Fruit fly (Drosophila melanogaster) whole organism, embryonic: ENCODE measurements around the gene CG15577.
"Not testable (repeated sequence)": the region's sequence is repeated elsewhere in the genome, so short reads cannot be mapped to it uniquely, and the experiment has no call there.

ENCODE experiments used
- Ada2b ChIP-seq: fragments of 200-800 bp; sonication (Bioruptor generic); IDR thresholded peaks from 2 replicates; pipeline ENCODE4 v1.3.6; 2022; ENCODE audit warnings: missing biosample characterization, missing genetic modification characterization
- B-H1 ChIP-seq: fragments of 200-800 bp; sonication (Bioruptor generic); IDR thresholded peaks from 3 replicates; pipeline ENCODE4 v1.3.6; 2022; ENCODE audit warnings: missing biosample characterization, missing genetic modification characterization
- CG1024 ChIP-seq: fragments of 200-800 bp; sonication (Bioruptor generic); IDR thresholded peaks from 2 replicates; pipeline ENCODE4 v1.3.6; 2022; ENCODE audit warnings: missing biosample characterization, missing genetic modification characterization
- CG10366 ChIP-seq: fragments of 200-800 bp; sonication (Bioruptor generic); IDR thresholded peaks from 2 replicates; pipeline ENCODE4 v1.3.6; 2022; ENCODE audit warnings: missing biosample characterization, missing genetic modification characterization
- CG10959 ChIP-seq: fragments of 200-800 bp; sonication (Bioruptor generic); IDR thresholded peaks from 2 replicates; pipeline ENCODE4 v1.3.6; 2022; ENCODE audit warnings: missing biosample characterization, missing genetic modification characterization
- CG11085 ChIP-seq: fragments of 200-800 bp; sonication (Bioruptor generic); IDR thresholded peaks from 2 replicates; pipeline ENCODE4 v1.3.6; 2022; ENCODE audit warnings: missing biosample characterization, missing genetic modification characterization
- CG11093 ChIP-seq: fragments of 200-800 bp; sonication (Bioruptor generic); IDR thresholded peaks from 3 replicates; pipeline ENCODE4 v1.3.6; 2022; ENCODE audit warnings: missing biosample characterization, missing genetic modification characterization
- CG11247 ChIP-seq: fragments of 200-800 bp; sonication (Bioruptor generic); IDR thresholded peaks from 2 replicates; pipeline ENCODE4 v1.3.6; 2022; ENCODE audit warnings: missing biosample characterization, missing genetic modification characterization
- CG11456 ChIP-seq: fragments of 200-800 bp; sonication (Bioruptor generic); IDR thresholded peaks from 3 replicates; pipeline ENCODE4 v1.3.6; 2022; ENCODE audit warnings: missing biosample characterization, missing genetic modification characterization
- CG14014 ChIP-seq: fragments of 200-800 bp; sonication (Bioruptor generic); IDR thresholded peaks from 2 replicates; pipeline ENCODE4 v1.3.6; 2022; ENCODE audit warnings: missing biosample characterization, missing genetic modification characterization
- CG14441 ChIP-seq: fragments of 200-800 bp; sonication (Bioruptor generic); IDR thresholded peaks from 2 replicates; pipeline ENCODE4 v1.3.6; 2022; ENCODE audit warnings: missing biosample characterization, missing genetic modification characterization
- CG14667 ChIP-seq: fragments of 200-800 bp; sonication (Bioruptor generic); IDR thresholded peaks from 2 replicates; pipeline ENCODE4 v1.3.6; 2022; ENCODE audit warnings: missing biosample characterization, missing genetic modification characterization
- CG2889 ChIP-seq: fragments of 200-800 bp; sonication (Bioruptor generic); IDR thresholded peaks from 3 replicates; pipeline ENCODE4 v1.3.6; 2022; ENCODE audit warnings: missing biosample characterization, missing genetic modification characterization
- CG31224 ChIP-seq: fragments of 200-800 bp; sonication (Bioruptor generic); IDR thresholded peaks from 2 replicates; pipeline ENCODE4 v1.3.6; 2022; ENCODE audit warnings: missing biosample characterization, missing genetic modification characterization
- CG32532 ChIP-seq: fragments of 200-800 bp; sonication (Bioruptor generic); IDR thresholded peaks from 2 replicates; pipeline ENCODE4 v1.3.6; 2022; ENCODE audit warnings: missing biosample characterization, missing genetic modification characterization
- CG32767 ChIP-seq: fragments of 200-800 bp; sonication (Bioruptor generic); IDR thresholded peaks from 2 replicates; pipeline ENCODE4 v1.3.6; 2022; ENCODE audit warnings: missing biosample characterization, missing genetic modification characterization
- CG32772 ChIP-seq: fragments of 200-800 bp; sonication (Bioruptor generic); IDR thresholded peaks from 2 replicates; pipeline ENCODE4 v1.3.6; 2022; ENCODE audit warnings: missing biosample characterization, missing genetic modification characterization
- CG4730 ChIP-seq: fragments of 200-800 bp; sonication (Bioruptor generic); IDR thresholded peaks from 2 replicates; pipeline ENCODE4 v1.3.6; 2022; ENCODE audit warnings: missing biosample characterization, missing genetic modification characterization
- CG6272 ChIP-seq: fragments of 200-800 bp; sonication (Bioruptor generic); IDR thresholded peaks from 2 replicates; pipeline ENCODE4 v1.3.6; 2022; ENCODE audit warnings: missing biosample characterization, missing genetic modification characterization
- Dll ChIP-seq: fragments of 200-800 bp; sonication (Bioruptor generic); IDR thresholded peaks from 4 replicates; pipeline ENCODE4 v1.3.6; 2022; ENCODE audit warnings: missing biosample characterization, missing genetic modification characterization; ENCODE audit not compliant: partially characterized antibody
- Drgx ChIP-seq: fragments of 200-800 bp; sonication (Bioruptor generic); IDR thresholded peaks from 2 replicates; pipeline ENCODE4 v1.3.6; 2022; ENCODE audit warnings: missing biosample characterization, missing genetic modification characterization
- E2f1 ChIP-seq: fragments of 200-800 bp; sonication (Bioruptor generic); IDR thresholded peaks from 2 replicates; pipeline ENCODE4 v1.3.6; 2022; ENCODE audit warnings: missing biosample characterization, missing genetic modification characterization
- E2f2 ChIP-seq: fragments of 200-800 bp; sonication (Bioruptor generic); IDR thresholded peaks from 2 replicates; pipeline ENCODE4 v1.3.6; 2022; ENCODE audit warnings: missing biosample characterization, missing genetic modification characterization
- H15 ChIP-seq: fragments of 200-800 bp; sonication (Bioruptor generic); IDR thresholded peaks from 3 replicates; pipeline ENCODE4 v1.3.6; 2022; ENCODE audit warnings: missing biosample characterization, missing genetic modification characterization
- MBD-R2 ChIP-seq: fragments of 200-800 bp; sonication (Bioruptor generic); IDR thresholded peaks from 2 replicates; pipeline ENCODE4 v1.3.6; 2022; ENCODE audit warnings: missing biosample characterization, missing genetic modification characterization
- Mrtf ChIP-seq: fragments of 200-800 bp; sonication (Bioruptor generic); IDR thresholded peaks from 3 replicates; pipeline ENCODE4 v1.3.6; 2022; ENCODE audit warnings: missing biosample characterization, missing genetic modification characterization
- NFAT ChIP-seq: fragments of 200-800 bp; sonication (Bioruptor generic); IDR thresholded peaks from 2 replicates; pipeline ENCODE4 v1.3.6; 2022; ENCODE audit warnings: missing biosample characterization, missing genetic modification characterization
- Nf-YA ChIP-seq: fragments of 200-800 bp; sonication (Bioruptor generic); IDR thresholded peaks from 2 replicates; pipeline ENCODE4 v1.3.6; 2022; ENCODE audit warnings: missing biosample characterization, missing genetic modification characterization
- Oaz ChIP-seq: fragments of 200-800 bp; sonication (Bioruptor generic); IDR thresholded peaks from 2 replicates; pipeline ENCODE4 v1.3.6; 2022; ENCODE audit warnings: missing biosample characterization, missing genetic modification characterization
- Ptx1 ChIP-seq: fragments of 200-800 bp; sonication (Bioruptor generic); IDR thresholded peaks from 2 replicates; pipeline ENCODE4 v1.3.6; 2022; ENCODE audit warnings: missing biosample characterization, missing genetic modification characterization
- Rx ChIP-seq: fragments of 200-800 bp; sonication (Bioruptor generic); IDR thresholded peaks from 2 replicates; pipeline ENCODE4 v1.3.6; 2022; ENCODE audit warnings: missing biosample characterization, missing genetic modification characterization
- Sry-δ ChIP-seq: fragments of 200-800 bp; sonication (Bioruptor generic); optimal IDR thresholded peaks from 2 replicates; lab custom pipeline; 2016; ENCODE audit warnings: missing biosample characterization, missing genetic modification characterization
- ara ChIP-seq: fragments of 200-800 bp; sonication (Bioruptor generic); IDR thresholded peaks from 2 replicates; pipeline ENCODE4 v1.3.6; 2022; ENCODE audit warnings: missing biosample characterization, missing genetic modification characterization
- cas ChIP-seq: fragments of 200-800 bp; sonication (Bioruptor generic); IDR thresholded peaks from 2 replicates; pipeline ENCODE4 v1.3.6; 2022; ENCODE audit warnings: missing biosample characterization, missing genetic modification characterization
- crp ChIP-seq, 2 experiments: fragments of 200-800 bp; sonication (Bioruptor generic); optimal IDR thresholded peaks; 2 replicates in 1 of 2; 3 replicates in 1 of 2; lab custom pipeline; 2017; ENCODE audit warnings: missing biosample characterization in 2 of 2, missing genetic modification characterization in 2 of 2, mild to moderate bottlenecking in 1 of 2, moderate library complexity in 1 of 2
- esg ChIP-seq: fragments of 200-800 bp; sonication (Bioruptor generic); conservative IDR thresholded peaks from 2 replicates; pipeline ENCODE4 v1.3.6; 2022; ENCODE audit warnings: missing biosample characterization, missing genetic modification characterization
- otp ChIP-seq: fragments of 200-800 bp; sonication (Bioruptor generic); IDR thresholded peaks from 3 replicates; pipeline ENCODE4, ENCODE4 v1.3.6; 2022; ENCODE audit warnings: missing biosample characterization, missing genetic modification characterization
- prd ChIP-seq, 3 experiments: fragments of >200 bp in 2 of 3; fragments of 200-800 bp in 1 of 3; sonication (Bioruptor generic) in 1 of 3; optimal IDR thresholded peaks in 2 of 3; IDR thresholded peaks in 1 of 3; 2 replicates in 2 of 3; 3 replicates in 1 of 3; pipeline versions ENCODE4 v1.3.6 to Lab custom; 2017 to 2022; ENCODE audit warnings: missing biosample characterization in 1 of 3, missing genetic modification characterization in 1 of 3
- pzg ChIP-seq: fragments of 200-800 bp; sonication (Bioruptor generic); optimal IDR thresholded peaks from 3 replicates; lab custom pipeline; 2018; ENCODE audit warnings: missing biosample characterization, mild to moderate bottlenecking, missing genetic modification characterization, moderate library complexity
- ranshi ChIP-seq: fragments of 200-800 bp; sonication (Bioruptor generic); IDR thresholded peaks from 2 replicates; pipeline ENCODE4 v1.3.6; 2022; ENCODE audit warnings: missing biosample characterization, missing genetic modification characterization
- rib ChIP-seq: fragments of 200-800 bp; sonication (Bioruptor generic); IDR thresholded peaks from 2 replicates; pipeline ENCODE4 v1.3.6; 2022; ENCODE audit warnings: missing biosample characterization, missing genetic modification characterization
- row ChIP-seq: fragments of 200-800 bp; sonication (Bioruptor generic); IDR thresholded peaks from 3 replicates; pipeline ENCODE4 v1.3.6; 2022; ENCODE audit warnings: missing biosample characterization, missing genetic modification characterization
- seq ChIP-seq: fragments of 200-800 bp; sonication (Bioruptor generic); IDR thresholded peaks from 2 replicates; pipeline ENCODE4 v1.3.6; 2022; ENCODE audit warnings: missing biosample characterization, missing genetic modification characterization
- sisA ChIP-seq: fragments of 200-800 bp; sonication (Bioruptor generic); IDR thresholded peaks from 2 replicates; pipeline ENCODE4 v1.3.6; 2022; ENCODE audit warnings: missing biosample characterization, missing genetic modification characterization
- slbo ChIP-seq: fragments of 200-800 bp; sonication (Bioruptor generic); IDR thresholded peaks from 2 replicates; pipeline ENCODE4 v1.3.6; 2022; ENCODE audit warnings: missing biosample characterization, missing genetic modification characterization
- ssp ChIP-seq: fragments of 200-800 bp; sonication (Bioruptor generic); IDR thresholded peaks from 2 replicates; pipeline ENCODE4 v1.3.6; 2022; ENCODE audit warnings: missing biosample characterization, missing genetic modification characterization
- stc ChIP-seq: fragments of 200-800 bp; sonication (Bioruptor generic); IDR thresholded peaks from 2 replicates; pipeline ENCODE4 v1.3.6; 2022; ENCODE audit warnings: missing biosample characterization, missing genetic modification characterization
- unc-4 ChIP-seq: fragments of 200-800 bp; sonication (Bioruptor generic); IDR thresholded peaks from 2 replicates; pipeline ENCODE4 v1.3.6; 2022; ENCODE audit warnings: missing biosample characterization, missing genetic modification characterization; ENCODE audit not compliant: partially characterized antibody
- vvl ChIP-seq: fragments of 200-800 bp; sonication (Bioruptor generic); IDR thresholded peaks from 2 replicates; pipeline ENCODE4 v1.3.6; 2022; ENCODE audit warnings: missing biosample characterization, missing genetic modification characterization
- wdn ChIP-seq: fragments of 200-800 bp; sonication (Bioruptor generic); IDR thresholded peaks from 2 replicates; pipeline ENCODE4 v1.3.6; 2022; ENCODE audit warnings: missing biosample characterization, missing genetic modification characterization

CG15577 gene

DNA sequence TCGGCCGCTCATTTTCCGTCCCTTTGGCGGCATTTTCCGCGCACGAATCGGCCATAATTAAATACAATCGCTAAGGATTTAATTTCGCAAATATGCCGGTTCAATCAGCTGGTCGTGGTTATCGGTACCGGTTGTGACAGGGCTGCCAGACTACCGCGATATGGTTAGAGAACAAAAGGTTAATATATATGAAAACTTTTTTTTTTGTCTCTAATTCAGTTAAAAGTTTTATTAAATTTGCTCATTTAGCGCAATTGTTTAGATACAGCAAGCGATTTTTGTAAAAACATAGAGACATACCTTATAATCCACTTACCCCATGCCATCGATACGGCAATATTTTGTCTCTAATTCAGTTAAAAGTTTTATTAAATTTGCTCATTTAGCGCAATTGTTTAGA, 41.2 kb upstream of the CG15577 start (continued):
- peak; percentile 44; the same call in 1 of the 2 replicates for TF ChIP-seq Rx (GFP tag; lab: Robert Waterston, UW)
- peak in 1 of 2 experiments; percentile 73 for TF ChIP-seq crp (GFP tag; optimal IDR thresholded peaks at IDR 0.05; lab: Kevin White, UChicago)
- TF ChIP-seq Dll (GFP tag; lab: Robert Waterston, UW), result 0 out of 4 replicates have a peak, but pooled peaks have one; percentile 23
- TF ChIP-seq cas (GFP tag; lab: Robert Waterston, UW), result peak; percentile 29; the same call in 1 of the 2 replicates
- TF ChIP-seq CG6272 (GFP tag; lab: Robert Waterston, UW), result peak; percentile 63
- peak; percentile 44; the same call in 1 of the 3 replicates for TF ChIP-seq CG11093 (GFP tag; lab: Robert Waterston, UW)
- TF ChIP-seq Ada2b (GFP tag; lab: Robert Waterston, UW), result peak; percentile 71
- TF ChIP-seq CG11456 (GFP tag; lab: Robert Waterston, UW), result 0 out of 3 replicates have a peak, but pooled peaks have one; percentile 57
- TF ChIP-seq H15 (GFP tag; lab: Robert Waterston, UW), result 0 out of 3 replicates have a peak, but pooled peaks have one; percentile 50
- 0 out of 3 replicates have a peak, but pooled peaks have one; percentile 30 for TF ChIP-seq Mrtf (GFP tag; lab: Robert Waterston, UW)
- TF ChIP-seq CG32767 (GFP tag; lab: Robert Waterston, UW), result peak; percentile 27; the same call in 1 of the 2 replicates
- TF ChIP-seq CG2889 (GFP tag; lab: Robert Waterston, UW), result 0 out of 3 replicates have a peak, but pooled peaks have one; percentile 18
- peak; percentile 68 for TF ChIP-seq sisA (GFP tag; lab: Robert Waterston, UW)
- peak; percentile 51; the same call in 1 of the 2 replicates for TF ChIP-seq CG4730 (GFP tag; lab: Robert Waterston, UW)
- peak; percentile 51 for TF ChIP-seq CG14014 (GFP tag; lab: Robert Waterston, UW)
- peak; percentile 79 for TF ChIP-seq slbo (GFP tag; lab: Robert Waterston, UW)
- TF ChIP-seq Sry-δ (GFP tag; lab: Kevin White, UChicago), result peak; percentile 8
- TF ChIP-seq seq, result 0 out of 2 replicates have a peak, but pooled peaks have one; percentile 18
- TF ChIP-seq E2f2, result peak; percentile 34; the same call in 1 of the 2 replicates
- peak; percentile 62 for TF ChIP-seq CG10366 (GFP tag; lab: Robert Waterston, UW)
- TF ChIP-seq CG11247 (GFP tag; lab: Robert Waterston, UW), result peak; percentile 52; the same call in 1 of the 2 replicates
- TF ChIP-seq ara, result peak; percentile 39; the same call in 1 of the 2 replicates
- TF ChIP-seq vvl (GFP tag; lab: Robert Waterston, UW), result peak; percentile 69
- TF ChIP-seq row (GFP tag; lab: Robert Waterston, UW), result peak; percentile 81
- peak; percentile 76 for TF ChIP-seq Ptx1 (GFP tag; lab: Robert Waterston, UW)
- TF ChIP-seq prd (optimal IDR thresholded peaks at IDR 0.05; lab: Kevin White, UChicago), result not testable (repeated sequence)
- TF ChIP-seq prd (GFP tag; IDR thresholded peaks at IDR 0.05; lab: Robert Waterston, UW), result peak; percentile 81
- TF ChIP-seq wdn (GFP tag; lab: Robert Waterston, UW), result 0 out of 2 replicates have a peak, but pooled peaks have one; percentile 39
- TF ChIP-seq Oaz (GFP tag; lab: Robert Waterston, UW), result peak; percentile 60
- TF ChIP-seq CG32532 (GFP tag; lab: Robert Waterston, UW), result peak; percentile 78
- TF ChIP-seq CG14667 (GFP tag; lab: Robert Waterston, UW), result peak; percentile 52
- peak; percentile 74 for TF ChIP-seq MBD-R2 (GFP tag; lab: Robert Waterston, UW)
- TF ChIP-seq NFAT (GFP tag; lab: Robert Waterston, UW), result peak; percentile 23; the same call in 1 of the 2 replicates
- TF ChIP-seq pzg (GFP tag; lab: Kevin White, UChicago), result peak; percentile 10
- TF ChIP-seq rib, result 0 out of 2 replicates have a peak, but pooled peaks have one; percentile 40
- 0 out of 2 replicates have a peak, but pooled peaks have one; percentile 29 for TF ChIP-seq unc-4 (GFP tag; lab: Robert Waterston, UW)
- TF ChIP-seq Drgx (GFP tag; lab: Robert Waterston, UW), result peak; percentile 39; the same call in 1 of the 2 replicates
- peak; percentile 64; the same call in 1 of the 2 replicates for TF ChIP-seq ranshi (GFP tag; lab: Robert Waterston, UW)
- TF ChIP-seq CG32772, result peak; percentile 68
- peak; percentile 48; the same call in 1 of the 2 replicates for TF ChIP-seq stc (GFP tag; lab: Robert Waterston, UW)
- peak; percentile 58 for TF ChIP-seq esg (GFP tag; lab: Robert Waterston, UW)
- peak; percentile 32; the same call in 1 of the 2 replicates for TF ChIP-seq Nf-YA (GFP tag; lab: Robert Waterston, UW)
- 0 out of 2 replicates have a peak, but pooled peaks have one; percentile 35 for TF ChIP-seq CG11085 (GFP tag; lab: Robert Waterston, UW)
- peak; percentile 51 for TF ChIP-seq CG1024 (GFP tag; lab: Robert Waterston, UW)
- peak; percentile 36; the same call in 1 of the 2 replicates for TF ChIP-seq E2f1
- TF ChIP-seq CG31224 (GFP tag; lab: Robert Waterston, UW), result peak; percentile 46
- 0 out of 2 replicates have a peak, but pooled peaks have one; percentile 20 for TF ChIP-seq ssp (GFP tag; lab: Robert Waterston, UW)
- TF ChIP-seq CG14441, result peak; percentile 74
- 0 out of 2 replicates have a peak, but pooled peaks have one; percentile 24 for TF ChIP-seq CG10959
- TF ChIP-seq otp, result 0 out of 3 replicates have a peak, but pooled peaks have one; percentile 47
- TF ChIP-seq B-H1, result peak; percentile 18; the same call in 1 of the 3 replicates
